Worm (Caenorhabditis elegans) whole organism, mixed stage, embryonic: ENCODE measurements around the gene sgn-1.

Source experiments
- blmp-1 ChIP-seq: fragments of 150-350 bp; optimal IDR thresholded peaks from 2 replicates; lab custom pipeline; 2014; ENCODE audit warnings: missing biosample characterization, missing genetic modification characterization
- ces-1 ChIP-seq: fragments of 150-350 bp; optimal IDR thresholded peaks from 2 replicates; lab custom pipeline; 2014; ENCODE audit warnings: missing biosample characterization, missing genetic modification reagents, missing genetic modification characterization
- elt-3 ChIP-seq: fragments of 150-350 bp; optimal IDR thresholded peaks from 2 replicates; lab custom pipeline; 2014; ENCODE audit warnings: missing biosample characterization, missing genetic modification characterization
- ham-2 ChIP-seq: fragments of 200-800 bp; sonication (Bioruptor generic); optimal IDR thresholded peaks from 2 replicates; lab custom pipeline; 2018; ENCODE audit warnings: mild to moderate bottlenecking, missing genetic modification characterization, missing compliant biosample characterization
- lin-13 ChIP-seq: fragments of 150-350 bp; optimal IDR thresholded peaks from 2 replicates; lab custom pipeline; 2014; ENCODE audit warnings: missing biosample characterization, missing genetic modification characterization
- mep-1 ChIP-seq: fragments of 150-350 bp; optimal IDR thresholded peaks from 2 replicates; lab custom pipeline; 2017; ENCODE audit warnings: missing biosample characterization, missing genetic modification reagents, missing genetic modification characterization, inconsistent platforms
- nhr-2 ChIP-seq: fragments of 150-350 bp; optimal IDR thresholded peaks from 2 replicates; lab custom pipeline; 2014; ENCODE audit warnings: missing biosample characterization, missing genetic modification characterization
- sem-2 ChIP-seq: fragments of 200-800 bp; sonication (Bioruptor generic); optimal IDR thresholded peaks from 2 replicates; lab custom pipeline; 2018; ENCODE audit warnings: mild to moderate bottlenecking, missing genetic modification characterization, missing compliant biosample characterization
- sptf-1 ChIP-seq: sonication (generic microtip); optimal IDR thresholded peaks from 2 replicates; lab custom pipeline; 2017; ENCODE audit warnings: mild to moderate bottlenecking, missing genetic modification characterization, moderate library complexity, missing compliant biosample characterization
- unc-39 ChIP-seq: fragments of 150-350 bp; optimal IDR thresholded peaks from 2 replicates; lab custom pipeline; 2014; ENCODE audit warnings: missing biosample characterization, missing genetic modification characterization

ce11 chrII:8769375-8769774, 14.1 kb downstream of the sgn-1 start:
- no peak for TF ChIP-seq ham-2 (GFP tag; lab: Kevin White, UChicago)
- TF ChIP-seq elt-3 (tag; lab: Kevin White, UChicago): no peak
- TF ChIP-seq mep-1 (tag; lab: Kevin White, UChicago): no peak
- TF ChIP-seq lin-13: no peak
- peak; percentile 2 for TF ChIP-seq ces-1 (GFP tag; lab: Kevin White, UChicago)
- TF ChIP-seq unc-39 (tag; lab: Kevin White, UChicago): no peak
- TF ChIP-seq sptf-1 (tag; lab: Kevin White, UChicago): no peak
- no peak for TF ChIP-seq sem-2 (GFP tag; lab: Kevin White, UChicago)
- TF ChIP-seq nhr-2 (tag; lab: Kevin White, UChicago): no peak
- no peak for TF ChIP-seq blmp-1 (tag; lab: Kevin White, UChicago)
